Worm (Caenorhabditis elegans): Measurements from ENCODE around the gene let-754.

let-754 gene

ce11 chrIII:7928549-7929129 is 24.5 kb downstream of the let-754 start, which contains the start of the genes C29E4.13 and npp-15 (continued):
- no peak for TF ChIP-seq aha-1 (tag; optimal IDR thresholded peaks at IDR 0.05)
- TF ChIP-seq fkh-8 (tag; optimal IDR thresholded peaks at IDR 0.05), result no peak
- TF ChIP-seq mab-9 (GFP tag; IDR thresholded peaks at IDR 0.05), result no peak
- no peak for TF ChIP-seq elt-2 (tag; optimal IDR thresholded peaks at IDR 0.05)
- TF ChIP-seq sptf-1 (tag; optimal IDR thresholded peaks at IDR 0.05), result no peak
- TF ChIP-seq nhr-90 (tag; optimal IDR thresholded peaks at IDR 0.05; ENCODE audit: poor library complexity), result peak; percentile 27
- TF ChIP-seq dsc-1 (tag; optimal IDR thresholded peaks at IDR 0.05), result no peak
- no peak for TF ChIP-seq ets-5 (GFP tag; IDR thresholded peaks at IDR 0.05)
- TF ChIP-seq irx-1 (tag; optimal IDR thresholded peaks at IDR 0.05), result no peak
- TF ChIP-seq pqm-1 (tag; optimal IDR thresholded peaks at IDR 0.05), result no peak
- no peak for TF ChIP-seq pag-3 (tag; optimal IDR thresholded peaks at IDR 0.05; ENCODE audit: borderline replicate concordance, insufficient read depth)
- TF ChIP-seq Y116A8C.19 (tag; optimal IDR thresholded peaks at IDR 0.05; ENCODE audit: borderline replicate concordance), result no peak
- no peak for TF ChIP-seq zag-1 (tag; optimal IDR thresholded peaks at IDR 0.05)
- TF ChIP-seq snpc-4 (tag; optimal IDR thresholded peaks at IDR 0.05), result no peak
- TF ChIP-seq lin-13 (GFP tag; optimal IDR thresholded peaks at IDR 0.05), result no peak
- TF ChIP-seq lin-15B (tag; optimal IDR thresholded peaks at IDR 0.05), result peak; percentile 18
- peak; percentile 34 for TF ChIP-seq swsn-7 (tag; optimal IDR thresholded peaks at IDR 0.05)
- no peak for TF ChIP-seq nhr-77 (tag; optimal IDR thresholded peaks at IDR 0.05)
- TF ChIP-seq ceh-82 (tag; optimal IDR thresholded peaks at IDR 0.05), result peak in 1 of 3 experiments; percentile 35
- peak; percentile 53 for TF ChIP-seq nhr-71 (tag; optimal IDR thresholded peaks at IDR 0.05)
- no peak for TF ChIP-seq hlh-17 (GFP tag; optimal IDR thresholded peaks at IDR 0.05; ENCODE audit: borderline replicate concordance)
- no peak for TF ChIP-seq ama-1 (optimal IDR thresholded peaks at IDR 0.05)
- no peak; the same call in 1 of the 2 replicates for TF ChIP-seq nhr-19 (GFP tag; conservative IDR thresholded peaks at IDR 0.05)
- peak; percentile 51 for TF ChIP-seq nhr-20 (tag; optimal IDR thresholded peaks at IDR 0.05)
- peak; percentile 64 to 74 for TF ChIP-seq lsy-2 (tag; optimal IDR thresholded peaks at IDR 0.05)
- peak; percentile 64 for TF ChIP-seq rnt-1 (tag; optimal IDR thresholded peaks at IDR 0.05)
- TF ChIP-seq hlh-4 (tag; optimal IDR thresholded peaks at IDR 0.05), result no peak
- peak; percentile 39 for TF ChIP-seq xbp-1 (tag; optimal IDR thresholded peaks at IDR 0.05)
- peak; percentile 44 for TF ChIP-seq F16B12.6 (tag; optimal IDR thresholded peaks at IDR 0.05)
- TF ChIP-seq isw-1 (GFP tag; IDR thresholded peaks at IDR 0.05), result no peak
- TF ChIP-seq ceh-8 (GFP tag; optimal IDR thresholded peaks at IDR 0.05), result no peak
- TF ChIP-seq unc-130 (tag; optimal IDR thresholded peaks at IDR 0.05), result no peak
- TF ChIP-seq aly-2 (tag; optimal IDR thresholded peaks at IDR 0.05), result no peak
- TF ChIP-seq nhr-85 (tag), result no peak
- no peak for TF ChIP-seq egl-27 (tag; optimal IDR thresholded peaks at IDR 0.05)
- TF ChIP-seq nhr-12 (tag; optimal IDR thresholded peaks at IDR 0.05), result no peak
- TF ChIP-seq alr-1 (tag; optimal IDR thresholded peaks at IDR 0.05; ENCODE audit: borderline replicate concordance), result no peak
- no peak for TF ChIP-seq zip-4 (GFP tag; optimal IDR thresholded peaks at IDR 0.05)
- TF ChIP-seq ceh-88 (GFP tag; IDR thresholded peaks at IDR 0.05), result no peak
- TF ChIP-seq dpl-1 (GFP tag; optimal IDR thresholded peaks at IDR 0.05), result peak; percentile 56 to 87 (median 83)
- TF ChIP-seq pax-3 (tag; optimal IDR thresholded peaks at IDR 0.05), result no peak
- no peak for TF ChIP-seq ztf-4 (tag; optimal IDR thresholded peaks at IDR 0.05)
- TF ChIP-seq lin-35 (GFP tag; optimal IDR thresholded peaks at IDR 0.05), result peak; percentile 74 to 87
- TF ChIP-seq lin-14 (GFP tag; optimal IDR thresholded peaks at IDR 0.05), result no peak
- peak; percentile 63 for TF ChIP-seq snu-23 (GFP tag; optimal IDR thresholded peaks at IDR 0.05)
- no peak for TF ChIP-seq jun-1 (tag; optimal IDR thresholded peaks at IDR 0.05)
- TF ChIP-seq ztf-11 (tag; optimal IDR thresholded peaks at IDR 0.05), result no peak
- no peak for TF ChIP-seq efl-3 (GFP tag; optimal IDR thresholded peaks at IDR 0.05)
- TF ChIP-seq unc-62 (GFP tag; optimal IDR thresholded peaks at IDR 0.05), result no peak
- TF ChIP-seq mdl-1 (tag; optimal IDR thresholded peaks at IDR 0.05), result peak in 1 of 2 experiments; percentile 17
- no peak for TF ChIP-seq sox-4 (tag; optimal IDR thresholded peaks at IDR 0.05)
- no peak for TF ChIP-seq unc-30 (tag; optimal IDR thresholded peaks at IDR 0.05)
